Fruit fly (Drosophila melanogaster): ENCODE results near the gene nonA-l.

DNA sequence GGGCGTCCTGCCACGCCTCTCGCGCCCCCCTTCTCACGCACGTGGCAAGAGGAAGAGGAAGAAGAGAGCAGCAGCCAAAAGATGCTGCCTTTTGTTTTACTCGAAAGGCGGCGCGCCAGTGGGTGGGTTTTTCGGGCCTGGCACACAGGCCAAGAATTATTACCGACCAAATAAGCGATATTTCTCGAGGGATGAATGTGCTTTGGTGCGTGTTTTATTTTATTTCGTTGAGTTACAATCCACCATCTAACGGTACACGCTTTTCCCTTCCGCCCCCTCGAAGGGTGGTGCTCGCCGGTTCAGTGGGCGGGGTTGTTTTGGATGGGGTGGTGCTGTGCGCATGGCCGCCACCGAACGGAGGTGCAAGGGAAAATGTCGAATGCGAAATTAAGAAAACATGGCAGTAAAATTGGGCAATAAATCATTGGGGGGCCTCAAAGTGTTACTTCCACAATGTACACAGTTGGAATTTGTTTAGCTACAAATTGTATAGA is 32.3 kb downstream of the nonA-l start:
- TF ChIP-seq CG8478 (optimal IDR thresholded peaks at IDR 0.05): no peak
- TF ChIP-seq CTCF (optimal IDR thresholded peaks at IDR 0.05): no peak

Data from S2 (cell line).